Fruit fly (Drosophila melanogaster) whole organism, embryonic: ENCODE measurements around the gene Ogdh.

ENCODE experiments used
- Awh ChIP-seq: fragments of 200-800 bp; sonication (Bioruptor generic); IDR thresholded peaks from 2 replicates; pipeline ENCODE4, ENCODE4 v1.3.6; 2022; ENCODE audit warnings: missing biosample characterization, missing genetic modification characterization
- Bteb2 ChIP-seq: fragments of 200-800 bp; sonication (Bioruptor generic); optimal IDR thresholded peaks from 2 replicates; lab custom pipeline; 2016; ENCODE audit warnings: missing biosample characterization, missing genetic modification characterization
- CG10321 ChIP-seq: fragments of 200-800 bp; sonication (Bioruptor generic); IDR thresholded peaks from 2 replicates; pipeline ENCODE4 v1.3.6; 2022; ENCODE audit warnings: missing biosample characterization, missing genetic modification characterization
- CG13624 ChIP-seq: fragments of 200-800 bp; sonication (Bioruptor generic); optimal IDR thresholded peaks from 2 replicates; lab custom pipeline; 2016; ENCODE audit warnings: missing biosample characterization, missing genetic modification characterization
- CG14050 ChIP-seq: fragments of 200-800 bp; sonication (Bioruptor generic); IDR thresholded peaks from 3 replicates; pipeline ENCODE4 v1.3.6; 2022; ENCODE audit warnings: missing biosample characterization, missing genetic modification characterization
- CG1603 ChIP-seq: fragments of 200-800 bp; sonication (Bioruptor generic); optimal IDR thresholded peaks from 2 replicates; lab custom pipeline; 2019; ENCODE audit warnings: missing biosample characterization, mild to moderate bottlenecking, missing genetic modification characterization, moderate library complexity
- CG17359 ChIP-seq: fragments of 200-800 bp; sonication (Bioruptor generic); optimal IDR thresholded peaks from 3 replicates; lab custom pipeline; 2018; ENCODE audit warnings: missing biosample characterization, mild to moderate bottlenecking, missing genetic modification characterization, moderate library complexity
- CG18619 ChIP-seq: fragments of 200-800 bp; sonication (Bioruptor generic); optimal IDR thresholded peaks from 3 replicates; lab custom pipeline; 2017; ENCODE audit warnings: missing biosample characterization, mild to moderate bottlenecking, missing genetic modification characterization
- CG2202 ChIP-seq: fragments of 200-800 bp; sonication (Bioruptor generic); optimal IDR thresholded peaks from 2 replicates; lab custom pipeline; 2018; ENCODE audit warnings: missing biosample characterization, mild to moderate bottlenecking, missing genetic modification characterization
- CG32772 ChIP-seq: fragments of 200-800 bp; sonication (Bioruptor generic); IDR thresholded peaks from 2 replicates; pipeline ENCODE4 v1.3.6; 2022; ENCODE audit warnings: missing biosample characterization, missing genetic modification characterization
- CG3838 ChIP-seq: fragments of 200-800 bp; sonication (Bioruptor generic); optimal IDR thresholded peaks from 3 replicates; lab custom pipeline; 2016; ENCODE audit warnings: missing biosample characterization, missing genetic modification characterization
- CG42726 ChIP-seq: fragments of 200-800 bp; sonication (Bioruptor generic); IDR thresholded peaks from 2 replicates; pipeline ENCODE4 v1.3.6; 2022; ENCODE audit warnings: missing biosample characterization, missing genetic modification characterization; ENCODE audit not compliant: partially characterized antibody
- CG4707 ChIP-seq: fragments of 200-800 bp; sonication (Bioruptor generic); optimal IDR thresholded peaks from 2 replicates; lab custom pipeline; 2018; ENCODE audit warnings: missing biosample characterization, mild to moderate bottlenecking, missing genetic modification characterization, moderate library complexity
- CG5245 ChIP-seq: fragments of 200-800 bp; sonication (Bioruptor generic); optimal IDR thresholded peaks from 3 replicates; lab custom pipeline; 2016; ENCODE audit warnings: missing biosample characterization, missing genetic modification characterization
- CG6813 ChIP-seq: fragments of 200-800 bp; sonication (Bioruptor generic); optimal IDR thresholded peaks from 2 replicates; lab custom pipeline; 2017; ENCODE audit warnings: missing biosample characterization, missing genetic modification characterization, mild to moderate bottlenecking, moderate library complexity, missing genetic modification reagents
- CG7372 ChIP-seq: fragments of 200-800 bp; sonication (Bioruptor generic); IDR thresholded peaks from 2 replicates; pipeline ENCODE4 v1.3.6; 2022; ENCODE audit warnings: missing biosample characterization, missing genetic modification characterization
- CG7928 ChIP-seq: fragments of 200-800 bp; sonication (Bioruptor generic); optimal IDR thresholded peaks from 2 replicates; lab custom pipeline; 2017; ENCODE audit warnings: missing biosample characterization, mild to moderate bottlenecking, missing genetic modification characterization
- CG9437 ChIP-seq: fragments of 200-800 bp; sonication (Bioruptor generic); optimal IDR thresholded peaks from 2 replicates; lab custom pipeline; 2018; ENCODE audit warnings: missing biosample characterization, mild to moderate bottlenecking, missing genetic modification characterization
- CrebB ChIP-seq: fragments of 200-800 bp; sonication (Bioruptor generic); optimal IDR thresholded peaks from 3 replicates; lab custom pipeline; 2018; ENCODE audit warnings: missing biosample characterization, mild to moderate bottlenecking, missing genetic modification characterization
- Dad ChIP-seq: fragments of 200-800 bp; sonication (Bioruptor generic); optimal IDR thresholded peaks from 3 replicates; lab custom pipeline; 2016; ENCODE audit warnings: missing biosample characterization, missing genetic modification characterization
- Fer1 ChIP-seq: fragments of 200-800 bp; sonication (Bioruptor generic); optimal IDR thresholded peaks from 2 replicates; lab custom pipeline; 2017; ENCODE audit warnings: missing biosample characterization, mild to moderate bottlenecking, missing genetic modification characterization
- NFAT ChIP-seq: fragments of 200-800 bp; sonication (Bioruptor generic); IDR thresholded peaks from 2 replicates; pipeline ENCODE4 v1.3.6; 2022; ENCODE audit warnings: missing biosample characterization, missing genetic modification characterization
- Neu2 ChIP-seq: fragments of 200-800 bp; sonication (Bioruptor generic); optimal IDR thresholded peaks from 3 replicates; lab custom pipeline; 2016; ENCODE audit warnings: missing biosample characterization, missing genetic modification characterization, borderline replicate concordance
- PHDP ChIP-seq: fragments of 200-800 bp; sonication (Bioruptor generic); optimal IDR thresholded peaks from 3 replicates; lab custom pipeline; 2018; ENCODE audit warnings: missing biosample characterization, mild to moderate bottlenecking, missing genetic modification characterization, moderate library complexity
- Pdp1 ChIP-seq, 2 experiments: fragments of 200-800 bp; sonication (Bioruptor generic); optimal IDR thresholded peaks; 3 replicates each; lab custom pipeline; 2016; ENCODE audit warnings: missing biosample characterization in 2 of 2, missing genetic modification characterization in 2 of 2, mild to moderate bottlenecking in 1 of 2, moderate library complexity in 1 of 2
- Usf ChIP-seq: fragments of 200-800 bp; sonication (Bioruptor generic); optimal IDR thresholded peaks from 2 replicates; lab custom pipeline; 2017; ENCODE audit warnings: missing genotype, missing biosample characterization, missing genetic modification characterization
- al ChIP-seq: fragments of 200-800 bp; sonication (Bioruptor generic); IDR thresholded peaks from 2 replicates; pipeline ENCODE4 v1.3.6; 2022; ENCODE audit warnings: missing biosample characterization, missing genetic modification characterization
- amos ChIP-seq: fragments of 200-800 bp; sonication (Bioruptor generic); IDR thresholded peaks from 2 replicates; pipeline ENCODE4 v1.3.6; 2022; ENCODE audit warnings: missing biosample characterization, missing genetic modification characterization; ENCODE audit not compliant: partially characterized antibody
- ash1 ChIP-seq: fragments of 200-800 bp; sonication (Bioruptor generic); optimal IDR thresholded peaks from 2 replicates; lab custom pipeline; 2018; ENCODE audit warnings: missing biosample characterization, mild to moderate bottlenecking, missing genetic modification characterization
- cas ChIP-seq: fragments of 200-800 bp; sonication (Bioruptor generic); IDR thresholded peaks from 2 replicates; pipeline ENCODE4 v1.3.6; 2022; ENCODE audit warnings: missing biosample characterization, missing genetic modification characterization
- dmrt11E ChIP-seq: fragments of 200-800 bp; sonication (Bioruptor generic); optimal IDR thresholded peaks from 3 replicates; lab custom pipeline; 2018; ENCODE audit warnings: missing biosample characterization, mild to moderate bottlenecking, missing genetic modification characterization, moderate library complexity
- eve ChIP-seq, 2 experiments: fragments of >200 bp; optimal IDR thresholded peaks; 2 replicates each; lab custom pipeline; 2017; ENCODE audit warnings: missing biosample characterization in 2 of 2, missing genetic modification characterization in 2 of 2
- exex ChIP-seq: fragments of 200-800 bp; sonication (Bioruptor generic); optimal IDR thresholded peaks from 4 replicates; lab custom pipeline; 2018; ENCODE audit warnings: missing biosample characterization, mild to moderate bottlenecking, missing genetic modification characterization, moderate library complexity
- fd3F ChIP-seq: fragments of 200-800 bp; sonication (Bioruptor generic); optimal IDR thresholded peaks from 2 replicates; lab custom pipeline; 2018; ENCODE audit warnings: missing biosample characterization, mild to moderate bottlenecking, missing genetic modification characterization, moderate library complexity
- fd96Cb ChIP-seq: fragments of 200-800 bp; sonication (Bioruptor generic); optimal IDR thresholded peaks from 2 replicates; lab custom pipeline; 2018; ENCODE audit warnings: missing biosample characterization, mild to moderate bottlenecking, missing genetic modification characterization, moderate library complexity
- ftz-f1 ChIP-seq: fragments of 200-800 bp; sonication (Bioruptor generic); optimal IDR thresholded peaks from 2 replicates; lab custom pipeline; 2016; ENCODE audit warnings: missing biosample characterization, missing genetic modification characterization
- hb ChIP-seq: fragments of 200-800 bp; sonication (Bioruptor generic); IDR thresholded peaks from 3 replicates; pipeline ENCODE4 v1.3.6; 2022; ENCODE audit warnings: missing biosample characterization, missing genetic modification characterization; ENCODE audit not compliant: partially characterized antibody
- mld ChIP-seq: fragments of 200-800 bp; sonication (Bioruptor generic); IDR thresholded peaks from 3 replicates; pipeline ENCODE4 v1.3.6; 2022; ENCODE audit warnings: missing biosample characterization, missing genetic modification characterization; ENCODE audit not compliant: partially characterized antibody
- pan ChIP-seq, 4 experiments: fragments of >200 bp in 3 of 4; fragments of 200-800 bp in 1 of 4; sonication (Bioruptor generic) in 1 of 4; optimal IDR thresholded peaks in 3 of 4; IDR thresholded peaks in 1 of 4; 2 replicates each; pipeline versions ENCODE4 v1.3.6 to Lab custom; 2017 to 2022; ENCODE audit warnings: missing biosample characterization in 2 of 4, missing genetic modification characterization in 2 of 4, mixed read lengths in 1 of 4
- pros ChIP-seq: fragments of 200-800 bp; sonication (Bioruptor generic); optimal IDR thresholded peaks from 3 replicates; lab custom pipeline; 2019; ENCODE audit warnings: missing biosample characterization, mild to moderate bottlenecking, missing genetic modification characterization, moderate library complexity
- rib ChIP-seq: fragments of 200-800 bp; sonication (Bioruptor generic); IDR thresholded peaks from 2 replicates; pipeline ENCODE4 v1.3.6; 2022; ENCODE audit warnings: missing biosample characterization, missing genetic modification characterization
- shn ChIP-seq: fragments of 200-800 bp; sonication (Bioruptor generic); optimal IDR thresholded peaks from 3 replicates; lab custom pipeline; 2016; ENCODE audit warnings: missing biosample characterization, missing genetic modification characterization
- sisA ChIP-seq: fragments of 200-800 bp; sonication (Bioruptor generic); IDR thresholded peaks from 2 replicates; pipeline ENCODE4 v1.3.6; 2022; ENCODE audit warnings: missing biosample characterization, missing genetic modification characterization
- tgo ChIP-seq: fragments of 200-800 bp; sonication (Bioruptor generic); IDR thresholded peaks from 3 replicates; pipeline ENCODE4 v1.3.6; 2022; ENCODE audit warnings: missing biosample characterization, missing genetic modification characterization
- ttk ChIP-seq: fragments of 200-800 bp; sonication (Bioruptor generic); IDR thresholded peaks from 2 replicates; pipeline ENCODE4 v2.1.2; 2022; ENCODE audit warnings: missing biosample characterization, missing genetic modification characterization
- tup ChIP-seq: fragments of 200-800 bp; sonication (Bioruptor generic); optimal IDR thresholded peaks from 2 replicates; lab custom pipeline; 2016; ENCODE audit warnings: missing biosample characterization, mild to moderate bottlenecking, missing genetic modification characterization, moderate library complexity
- zfh1 ChIP-seq: fragments of 200-800 bp; sonication (Bioruptor generic); IDR thresholded peaks from 3 replicates; pipeline ENCODE4 v1.3.6; 2022; ENCODE audit warnings: missing biosample characterization, missing genetic modification characterization

The Ogdh gene

DNA sequence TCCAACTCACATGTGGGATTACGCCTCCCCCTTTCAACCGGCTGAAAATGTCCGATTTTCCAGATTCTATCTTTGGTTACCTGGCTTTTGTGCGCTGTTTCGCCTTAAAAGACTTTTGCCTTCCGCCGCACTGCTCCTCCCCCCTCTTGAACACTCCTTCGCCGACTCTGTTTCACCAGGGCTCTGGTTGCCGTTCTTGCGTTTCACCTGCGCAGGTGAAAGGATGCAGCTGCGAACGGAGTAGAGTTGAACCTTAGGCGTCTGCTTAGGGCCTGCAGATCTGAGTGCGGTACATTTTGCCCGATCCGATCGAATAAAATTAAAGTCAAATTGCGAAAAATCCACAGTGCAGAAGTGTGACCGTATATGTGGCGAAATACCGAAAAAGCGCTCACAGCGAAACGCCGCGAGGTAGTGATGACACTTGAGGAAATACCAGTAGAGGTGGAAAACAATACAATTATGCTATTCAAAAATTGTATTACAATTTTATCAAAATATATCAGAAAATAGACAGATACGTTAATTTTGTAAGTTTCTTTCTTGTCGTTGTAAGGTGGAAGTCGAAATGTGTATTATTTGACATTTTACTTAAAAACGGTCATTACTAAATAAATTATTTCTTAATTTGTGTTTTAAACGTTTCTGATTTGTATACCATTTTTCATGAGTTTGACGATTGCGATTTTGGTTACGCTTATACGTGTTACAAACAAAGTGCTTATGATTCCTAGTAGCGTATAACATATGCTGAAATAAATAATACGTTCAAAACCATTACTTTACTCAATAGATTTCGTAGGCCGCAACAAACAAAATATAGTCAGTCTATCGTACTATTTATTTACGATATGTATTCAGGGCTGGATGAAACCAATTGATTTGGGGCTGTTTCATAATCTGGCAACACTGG is 61.3 kb downstream of the Ogdh start, which contains the start of the genes CG6664 and CG7728 (continued):
- TF ChIP-seq al (peak; percentile 52), CG2202 (no peak), CG32772 (GFP tag; lab: Robert Waterston, UW) (peak; percentile 37; the same call in 1 of the 2 replicates), CG5245 (GFP tag; lab: Kevin White, UChicago) (no peak), PHDP (tag; lab: Kevin White, UChicago) (no peak), CG13624 (GFP tag; lab: Kevin White, UChicago) (peak; percentile 37), tup (GFP tag; lab: Kevin White, UChicago) (no peak), CG3838 (GFP tag; lab: Kevin White, UChicago) (no peak), CG18619 (GFP tag; lab: Kevin White, UChicago) (peak; percentile 68), fd3F (GFP tag; lab: Kevin White, UChicago) (peak; percentile 6), pan (optimal IDR thresholded peaks at IDR 0.05; lab: Kevin White, UChicago) (no peak), pan (GFP tag; optimal IDR thresholded peaks at IDR 0.05 in 1 of 2, IDR thresholded peaks at IDR 0.05 in 1 of 2) (peak in 1 of 2 experiments; percentile 36), cas (no peak), zfh1 (peak; percentile 59; the same call in 2 of the 3 replicates), Dad (GFP tag; lab: Kevin White, UChicago) (peak; percentile 5), tgo (GFP tag; lab: Robert Waterston, UW) (peak; percentile 37; the same call in 1 of the 3 replicates), CrebB (tag; lab: Kevin White, UChicago) (no peak), Bteb2 (GFP tag; lab: Kevin White, UChicago) (no peak), ttk (GFP tag; lab: Robert Waterston, UW) (peak; percentile 26; the same call in 1 of the 2 replicates), ash1 (GFP tag; lab: Kevin White, UChicago) (no peak), CG4707 (GFP tag; lab: Kevin White, UChicago) (peak; percentile 82), Neu2 (GFP tag; lab: Kevin White, UChicago) (no peak), pros (no peak), eve (GFP tag; optimal IDR thresholded peaks at IDR 0.05; lab: Kevin White, UChicago) (no peak), Fer1 (GFP tag; lab: Kevin White, UChicago) (peak; percentile 28), CG14050 (GFP tag; lab: Robert Waterston, UW) (0 out of 3 replicates have a peak, but pooled peaks have one; percentile 11), ftz-f1 (GFP tag; lab: Kevin White, UChicago) (no peak), mld (no peak), amos (peak; percentile 60; the same call in 1 of the 2 replicates), shn (GFP tag; lab: Kevin White, UChicago) (peak; percentile 34), dmrt11E (tag; lab: Kevin White, UChicago) (peak; percentile 57), CG10321 (no peak), sisA (peak; percentile 60), CG42726 (GFP tag; lab: Robert Waterston, UW) (0 out of 2 replicates have a peak, but pooled peaks have one; percentile 47), CG6813 (GFP tag; lab: Kevin White, UChicago) (no peak), Awh (GFP tag; lab: Robert Waterston, UW) (no peak), CG17359 (tag; lab: Kevin White, UChicago) (no peak), CG7372 (no peak), Pdp1 (GFP tag; optimal IDR thresholded peaks at IDR 0.05; lab: Kevin White, UChicago) (peak; percentile 35 to 53), exex (no peak), rib (peak; percentile 58), hb (no peak), fd96Cb (peak; percentile 20), CG7928 (GFP tag; lab: Kevin White, UChicago) (peak; percentile 91), CG9437 (GFP tag; lab: Kevin White, UChicago) (peak; percentile 74), Usf (GFP tag; lab: Kevin White, UChicago) (no peak), CG1603 (tag; lab: Kevin White, UChicago) (peak; percentile 61), NFAT (peak; percentile 61; the same call in 1 of the 2 replicates)
